Worm (Caenorhabditis elegans) whole organism, late embryonic: ENCODE measurements around the gene F53C11.9.

Experiments used
- C38D4.7 ChIP-seq: fragments of 200-800 bp; sonication (Bioruptor generic); optimal IDR thresholded peaks from 2 replicates; lab custom pipeline; 2018; ENCODE audit warnings: mild to moderate bottlenecking, missing genetic modification characterization, moderate library complexity, missing compliant biosample characterization
- F13H6.1 ChIP-seq: sonication (generic microtip); optimal IDR thresholded peaks from 2 replicates; lab custom pipeline; 2016; ENCODE audit warnings: missing genetic modification characterization, missing compliant biosample characterization
- ama-1 ChIP-seq: fragments of 150-350 bp; optimal IDR thresholded peaks from 2 replicates; lab custom pipeline; 2014
- ceh-2 ChIP-seq: sonication (generic microtip); optimal IDR thresholded peaks from 2 replicates; lab custom pipeline; 2016; ENCODE audit warnings: missing genotype, missing genetic modification characterization, missing compliant biosample characterization
- ceh-31 ChIP-seq: sonication (generic microtip); optimal IDR thresholded peaks from 2 replicates; lab custom pipeline; 2016; ENCODE audit warnings: missing genetic modification characterization, missing compliant biosample characterization
- ceh-9 ChIP-seq: sonication (generic microtip); optimal IDR thresholded peaks from 2 replicates; lab custom pipeline; 2016; ENCODE audit warnings: mild to moderate bottlenecking, missing genetic modification characterization, inconsistent platforms, missing compliant biosample characterization
- fkh-10 ChIP-seq: fragments of 150-350 bp; optimal IDR thresholded peaks from 2 replicates; lab custom pipeline; 2014; ENCODE audit warnings: missing biosample characterization, missing genetic modification reagents, missing genetic modification characterization
- hlh-30 ChIP-seq: sonication (generic microtip); optimal IDR thresholded peaks from 2 replicates; lab custom pipeline; 2017; ENCODE audit warnings: antibody characterized with exemption, missing genetic modification characterization, missing compliant biosample characterization; ENCODE audit not compliant: insufficient read depth
- lin-11 ChIP-seq: fragments of 200-800 bp; sonication (Bioruptor generic); optimal IDR thresholded peaks from 2 replicates; lab custom pipeline; 2018; ENCODE audit warnings: mild to moderate bottlenecking, missing genetic modification characterization, missing compliant biosample characterization
- madf-2 ChIP-seq: sonication (generic microtip); optimal IDR thresholded peaks from 2 replicates; lab custom pipeline; 2017; ENCODE audit warnings: missing genetic modification characterization, missing compliant biosample characterization
- pqm-1 ChIP-seq: sonication (generic microtip); optimal IDR thresholded peaks from 2 replicates; lab custom pipeline; 2016; ENCODE audit warnings: missing genetic modification characterization, missing compliant biosample characterization
- unc-42 ChIP-seq: sonication (generic microtip); optimal IDR thresholded peaks from 2 replicates; lab custom pipeline; 2016; ENCODE audit warnings: missing genotype, missing genetic modification characterization, missing compliant biosample characterization

DNA sequence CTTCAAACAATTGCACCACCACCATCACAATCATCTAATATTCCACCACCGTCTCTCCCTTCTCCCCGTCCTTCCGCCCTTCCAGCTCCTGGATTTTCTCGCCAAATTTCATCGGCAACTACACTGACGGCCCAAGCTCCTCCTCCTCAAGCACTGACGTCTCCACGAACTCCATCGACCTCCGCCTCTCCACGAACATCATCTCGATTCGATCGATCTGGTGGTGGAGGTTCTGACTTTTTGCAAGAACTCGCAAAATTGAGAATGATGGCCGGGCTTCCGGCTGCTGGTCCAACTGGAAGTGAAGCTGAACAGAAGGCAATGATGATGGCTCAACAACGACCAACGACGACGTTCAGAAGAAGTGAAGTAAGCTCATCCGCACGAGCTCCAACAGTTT lies 16.2 kb downstream of the F53C11.9 start:
- TF ChIP-seq pqm-1 (tag; lab: Kevin White, UChicago), result no peak
- no peak for TF ChIP-seq madf-2 (tag; lab: Kevin White, UChicago)
- TF ChIP-seq lin-11, result no peak
- TF ChIP-seq ceh-9 (tag; lab: Kevin White, UChicago), result no peak
- no peak for TF ChIP-seq ceh-31
- TF ChIP-seq unc-42 (tag; lab: Kevin White, UChicago), result no peak
- no peak for TF ChIP-seq F13H6.1 (tag; lab: Kevin White, UChicago)
- no peak for TF ChIP-seq C38D4.7 (GFP tag; lab: Kevin White, UChicago)
- TF ChIP-seq ama-1 (lab: Kevin White, UChicago), result no peak
- TF ChIP-seq hlh-30 (tag; lab: Kevin White, UChicago), result no peak
- no peak for TF ChIP-seq ceh-2 (tag; lab: Kevin White, UChicago)
- TF ChIP-seq fkh-10 (GFP tag; lab: Kevin White, UChicago), result no peak
